Worm (Caenorhabditis elegans) whole organism, late embryonic: ENCODE measurements around the gene T13F2.6.

Experiments used
- K02D7.2 ChIP-seq: sonication (generic microtip); optimal IDR thresholded peaks from 2 replicates; lab custom pipeline; 2017; ENCODE audit warnings: mild to moderate bottlenecking, missing genetic modification characterization, missing compliant biosample characterization
- K09A11.1 ChIP-seq: sonication (generic microtip); optimal IDR thresholded peaks from 2 replicates; lab custom pipeline; 2017; ENCODE audit warnings: antibody characterized with exemption, mild to moderate bottlenecking, missing genetic modification characterization, missing compliant biosample characterization; ENCODE audit not compliant: insufficient read depth
- Y22D7AL.16 ChIP-seq: sonication (generic microtip); optimal IDR thresholded peaks from 2 replicates; lab custom pipeline; 2016; ENCODE audit warnings: missing genetic modification characterization, missing compliant biosample characterization
- ama-1 ChIP-seq: fragments of 150-350 bp; optimal IDR thresholded peaks from 2 replicates; lab custom pipeline; 2014
- ceh-14 ChIP-seq: sonication (generic microtip); optimal IDR thresholded peaks from 2 replicates; lab custom pipeline; 2016; ENCODE audit warnings: missing genotype, missing genetic modification characterization, missing compliant biosample characterization
- ceh-19 ChIP-seq: fragments of 200-800 bp; sonication (Bioruptor generic); optimal IDR thresholded peaks from 2 replicates; lab custom pipeline; 2018; ENCODE audit warnings: mild to moderate bottlenecking, missing genetic modification characterization, missing compliant biosample characterization
- ceh-2 ChIP-seq: sonication (generic microtip); optimal IDR thresholded peaks from 2 replicates; lab custom pipeline; 2016; ENCODE audit warnings: missing genotype, missing genetic modification characterization, missing compliant biosample characterization
- ceh-24 ChIP-seq: sonication (generic microtip); optimal IDR thresholded peaks from 2 replicates; lab custom pipeline; 2016; ENCODE audit warnings: mild to moderate bottlenecking, missing genetic modification characterization, missing compliant biosample characterization
- ceh-30 ChIP-seq: fragments of 150-350 bp; optimal IDR thresholded peaks from 2 replicates; lab custom pipeline; 2014; ENCODE audit warnings: missing biosample characterization, missing genetic modification characterization
- ceh-34 ChIP-seq: sonication (generic microtip); optimal IDR thresholded peaks from 2 replicates; lab custom pipeline; 2016; ENCODE audit warnings: mild to moderate bottlenecking, missing genetic modification characterization, missing compliant biosample characterization
- ceh-45 ChIP-seq: fragments of 200-800 bp; sonication (Bioruptor generic); IDR thresholded peaks from 2 replicates; pipeline ENCODE4 v1.3.6; 2022; ENCODE audit warnings: missing genetic modification reagents, missing genetic modification characterization, missing compliant biosample characterization
- ceh-9 ChIP-seq: sonication (generic microtip); optimal IDR thresholded peaks from 2 replicates; lab custom pipeline; 2016; ENCODE audit warnings: mild to moderate bottlenecking, missing genetic modification characterization, inconsistent platforms, missing compliant biosample characterization
- che-1 ChIP-seq: sonication (generic microtip); optimal IDR thresholded peaks from 2 replicates; lab custom pipeline; 2016; ENCODE audit warnings: mild to moderate bottlenecking, missing genetic modification characterization, missing compliant biosample characterization
- dmd-4 ChIP-seq: sonication (generic microtip); optimal IDR thresholded peaks from 2 replicates; lab custom pipeline; 2016; ENCODE audit warnings: borderline replicate concordance, missing genetic modification characterization, missing compliant biosample characterization
- elt-2 ChIP-seq: sonication (generic microtip); optimal IDR thresholded peaks from 2 replicates; lab custom pipeline; 2016; ENCODE audit warnings: missing genetic modification reagents, missing genetic modification characterization, missing compliant biosample characterization
- eyg-1 ChIP-seq: sonication (generic microtip); optimal IDR thresholded peaks from 2 replicates; lab custom pipeline; 2016; ENCODE audit warnings: missing genotype, missing genetic modification characterization, missing compliant biosample characterization
- fax-1 ChIP-seq: sonication (generic microtip); optimal IDR thresholded peaks from 2 replicates; lab custom pipeline; 2016; ENCODE audit warnings: missing genotype, missing genetic modification characterization, missing compliant biosample characterization
- hlh-13 ChIP-seq: fragments of 200-800 bp; sonication (Bioruptor generic); optimal IDR thresholded peaks from 2 replicates; lab custom pipeline; 2018; ENCODE audit warnings: mild to moderate bottlenecking, missing genetic modification characterization, missing compliant biosample characterization
- hlh-15 ChIP-seq: sonication (generic microtip); optimal IDR thresholded peaks from 2 replicates; lab custom pipeline; 2016; ENCODE audit warnings: missing genetic modification characterization, missing compliant biosample characterization
- madf-2 ChIP-seq: sonication (generic microtip); optimal IDR thresholded peaks from 2 replicates; lab custom pipeline; 2017; ENCODE audit warnings: missing genetic modification characterization, missing compliant biosample characterization
- nfya-1 ChIP-seq: sonication (generic microtip); optimal IDR thresholded peaks from 2 replicates; lab custom pipeline; 2017; ENCODE audit warnings: missing genetic modification characterization, mild to moderate bottlenecking, missing compliant biosample characterization, antibody characterized with exemption, moderate library complexity
- nhr-11 ChIP-seq: fragments of 150-350 bp; optimal IDR thresholded peaks from 2 replicates; lab custom pipeline; 2014; ENCODE audit warnings: missing biosample characterization, missing genetic modification characterization
- nhr-232 ChIP-seq: sonication (generic microtip); optimal IDR thresholded peaks from 2 replicates; lab custom pipeline; 2016; ENCODE audit warnings: missing genetic modification characterization, missing compliant biosample characterization
- odd-2 ChIP-seq: sonication (generic microtip); optimal IDR thresholded peaks from 2 replicates; lab custom pipeline; 2017; ENCODE audit warnings: antibody characterized with exemption, mild to moderate bottlenecking, missing genetic modification characterization, missing compliant biosample characterization
- pag-3 ChIP-seq: sonication (generic microtip); optimal IDR thresholded peaks from 2 replicates; lab custom pipeline; 2016; ENCODE audit warnings: missing compliant biosample characterization, missing genetic modification characterization, borderline replicate concordance
- pat-9 ChIP-seq: fragments of 200-800 bp; sonication (Bioruptor generic); optimal IDR thresholded peaks from 2 replicates; lab custom pipeline; 2018; ENCODE audit warnings: mild to moderate bottlenecking, missing genetic modification characterization, moderate library complexity, missing compliant biosample characterization
- pax-1 ChIP-seq: fragments of 150-350 bp; optimal IDR thresholded peaks from 2 replicates; lab custom pipeline; 2014; ENCODE audit warnings: missing biosample characterization, missing genetic modification characterization
- pha-2 ChIP-seq: sonication (generic microtip); optimal IDR thresholded peaks from 2 replicates; lab custom pipeline; 2017; ENCODE audit warnings: mild to moderate bottlenecking, missing genetic modification characterization, missing compliant biosample characterization
- pha-4 ChIP-seq: fragments of 150-350 bp; optimal IDR thresholded peaks from 2 replicates; lab custom pipeline; 2018; ENCODE audit warnings: missing biosample characterization, missing genetic modification reagents, missing genetic modification characterization
- pqm-1 ChIP-seq: sonication (generic microtip); optimal IDR thresholded peaks from 2 replicates; lab custom pipeline; 2016; ENCODE audit warnings: missing genetic modification characterization, missing compliant biosample characterization
- ref-2 ChIP-seq: sonication (generic microtip); optimal IDR thresholded peaks from 2 replicates; lab custom pipeline; 2016; ENCODE audit warnings: missing genetic modification characterization, missing compliant biosample characterization
- sdc-2 ChIP-seq: sonication (generic microtip); optimal IDR thresholded peaks from 2 replicates; lab custom pipeline; 2016; ENCODE audit warnings: missing genotype, missing genetic modification characterization, missing compliant biosample characterization
- sox-4 ChIP-seq: sonication (generic microtip); optimal IDR thresholded peaks from 2 replicates; lab custom pipeline; 2017; ENCODE audit warnings: mild to moderate bottlenecking, missing genetic modification characterization, inconsistent platforms, missing compliant biosample characterization
- syd-9 ChIP-seq: sonication (generic microtip); optimal IDR thresholded peaks from 2 replicates; lab custom pipeline; 2016; ENCODE audit warnings: mild to moderate bottlenecking, missing genetic modification characterization, moderate library complexity, missing compliant biosample characterization
- tbx-7 ChIP-seq: sonication (generic microtip); optimal IDR thresholded peaks from 2 replicates; lab custom pipeline; 2016; ENCODE audit warnings: missing genotype, missing genetic modification characterization, missing compliant biosample characterization
- unc-3 ChIP-seq, 2 experiments: fragments of 200-800 bp in 1 of 2; sonication (Bioruptor generic) in 1 of 2; sonication (generic microtip) in 1 of 2; conservative IDR thresholded peaks in 1 of 2; optimal IDR thresholded peaks in 1 of 2; 2 replicates each; pipeline versions ENCODE4 v1.3.6 to Lab custom; 2016 to 2022; ENCODE audit warnings: missing compliant biosample characterization in 2 of 2, missing genetic modification characterization in 2 of 2, missing genetic modification reagents in 1 of 2
- unc-42 ChIP-seq: sonication (generic microtip); optimal IDR thresholded peaks from 2 replicates; lab custom pipeline; 2016; ENCODE audit warnings: missing genotype, missing genetic modification characterization, missing compliant biosample characterization
- unc-86 ChIP-seq: sonication (generic microtip); optimal IDR thresholded peaks from 2 replicates; lab custom pipeline; 2016; ENCODE audit warnings: missing genetic modification characterization, missing compliant biosample characterization
- ztf-16 ChIP-seq: sonication (generic microtip); optimal IDR thresholded peaks from 2 replicates; lab custom pipeline; 2017; ENCODE audit warnings: missing genetic modification characterization, missing compliant biosample characterization

Gene T13F2.6

DNA sequence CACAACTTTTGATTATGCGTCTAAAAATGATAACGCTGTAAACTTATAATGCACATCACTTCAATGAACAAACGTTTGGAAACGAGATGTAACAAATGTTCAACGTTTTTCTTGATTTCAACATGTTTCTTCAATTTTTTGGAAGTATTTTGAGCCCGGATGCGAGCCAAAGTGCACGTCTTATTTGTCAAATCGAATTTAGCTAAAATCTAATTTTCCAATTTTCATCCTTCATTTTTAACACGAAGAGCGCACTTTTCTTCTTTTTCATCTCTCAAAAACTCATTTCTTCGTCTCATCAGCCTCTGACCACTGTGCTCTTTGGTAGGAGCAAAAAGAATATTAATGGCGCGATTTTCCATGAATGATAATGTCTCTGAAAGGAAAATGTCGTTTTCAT is 20.2 kb downstream of the T13F2.6 start:
- TF ChIP-seq sox-4 (no peak), unc-42 (tag; lab: Kevin White, UChicago) (peak; percentile 96), syd-9 (tag; lab: Kevin White, UChicago) (no peak)

DNA sequence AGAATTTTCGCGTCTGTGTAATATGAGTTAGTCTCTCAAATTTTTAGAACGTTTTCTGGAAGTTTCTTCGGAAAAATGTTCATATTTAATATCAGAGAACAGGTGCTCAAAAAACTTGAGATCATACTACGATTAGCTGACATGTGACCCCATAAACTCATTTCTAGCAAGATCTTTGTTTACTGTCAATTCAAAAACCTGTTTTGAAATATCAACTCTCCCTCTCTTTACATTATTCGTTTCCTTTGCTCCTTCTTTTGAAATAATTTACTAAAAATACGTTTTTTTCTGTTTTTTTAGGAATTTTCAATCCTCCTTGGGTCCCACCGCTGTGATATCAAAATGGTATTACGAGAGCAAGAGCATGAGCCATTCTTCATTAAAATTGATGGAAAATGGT is 21.0 kb downstream of the T13F2.6 start, which contains the start of gene fat-4:
Gene fat-4, plus strand, starts transcription at position 301 of the 400 bp plus-strand sequence.
- no peak for TF ChIP-seq hlh-13 (GFP tag; lab: Kevin White, UChicago)
- TF ChIP-seq pqm-1 (tag; lab: Kevin White, UChicago): no peak
- no peak for TF ChIP-seq ref-2 (tag; lab: Kevin White, UChicago)
- no peak for TF ChIP-seq ama-1 (lab: Kevin White, UChicago)
- no peak for TF ChIP-seq pha-2 (tag; lab: Kevin White, UChicago)
- TF ChIP-seq ceh-45: no peak
- TF ChIP-seq ceh-24: no peak
- no peak for TF ChIP-seq ceh-9 (tag; lab: Kevin White, UChicago)
- no peak for TF ChIP-seq eyg-1 (tag; lab: Kevin White, UChicago)
- TF ChIP-seq pax-1 (tag; lab: Kevin White, UChicago): no peak
- no peak for TF ChIP-seq hlh-15 (tag; lab: Kevin White, UChicago)
- no peak for TF ChIP-seq pag-3
- TF ChIP-seq ceh-34 (tag; lab: Kevin White, UChicago): no peak
- TF ChIP-seq che-1 (tag; lab: Kevin White, UChicago): no peak
- TF ChIP-seq odd-2 (tag; lab: Kevin White, UChicago): no peak
- TF ChIP-seq nfya-1 (tag; lab: Kevin White, UChicago): no peak
- TF ChIP-seq pha-4 (tag; lab: Kevin White, UChicago): no peak

DNA sequence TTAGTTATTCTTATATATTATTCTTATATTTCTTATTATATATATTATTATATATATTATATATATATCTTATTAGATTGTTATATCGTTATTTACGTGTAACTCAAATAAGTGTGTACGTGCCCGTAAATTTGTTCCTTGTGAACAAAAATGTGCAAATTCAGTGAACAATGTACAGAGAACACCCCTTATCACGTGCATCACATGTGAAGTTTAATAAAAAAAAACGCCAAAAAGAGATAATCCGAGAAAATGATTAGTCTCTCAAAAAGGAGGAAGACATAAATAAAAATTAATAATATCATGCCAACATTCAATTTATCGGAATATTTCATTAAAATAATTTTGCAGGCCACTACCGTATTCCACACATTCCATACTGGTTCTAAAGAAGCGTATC is 21.5 kb downstream of the T13F2.6 start:
- no peak for TF ChIP-seq sdc-2
- no peak for TF ChIP-seq fax-1
- TF ChIP-seq dmd-4 (tag; lab: Kevin White, UChicago): no peak
- no peak for TF ChIP-seq nhr-232 (tag; lab: Kevin White, UChicago)

DNA sequence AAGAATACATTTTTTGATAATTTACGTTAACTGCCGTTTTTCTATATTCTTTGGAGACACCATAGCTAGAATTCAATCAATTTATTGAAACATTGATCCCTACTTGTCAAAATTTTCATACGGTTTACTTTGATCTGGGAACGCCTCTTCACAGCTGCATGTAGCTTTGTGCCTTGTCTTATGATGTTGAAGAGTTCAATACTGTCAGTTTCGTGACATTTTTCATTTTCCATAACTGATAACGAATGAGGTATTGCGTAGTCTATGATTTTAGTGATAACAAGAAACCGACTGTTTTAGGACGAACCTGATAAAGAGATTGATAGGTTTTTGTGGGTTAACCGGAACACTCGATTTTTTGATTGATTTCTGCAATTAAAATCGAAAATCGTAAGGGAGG is 23.3 kb downstream of the T13F2.6 start:
- no peak for TF ChIP-seq unc-86 (tag; lab: Kevin White, UChicago)
- peak; percentile 94 for TF ChIP-seq elt-2

DNA sequence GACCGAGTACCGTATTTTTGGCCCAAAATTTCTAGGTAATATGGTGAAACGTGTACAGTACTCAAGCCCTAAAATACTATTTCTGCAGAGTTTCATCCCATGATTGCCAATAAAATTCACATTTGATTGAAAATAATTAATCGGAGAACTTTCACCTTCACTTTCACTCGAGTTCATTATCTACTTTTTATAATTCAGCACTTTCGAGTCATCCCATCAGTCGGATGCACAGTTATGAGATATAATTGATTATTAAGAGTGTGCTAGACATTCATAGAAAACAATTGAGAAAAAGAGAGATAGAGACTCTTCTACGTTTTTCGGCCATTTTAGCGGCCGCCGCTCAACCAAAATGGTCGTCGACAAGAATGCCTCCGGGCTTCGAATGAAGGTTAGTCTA is 24.6 kb downstream of the T13F2.6 start, which contains the start of gene fat-3:
Gene fat-3, plus strand, starts transcription at position 313 of the 400 bp plus-strand sequence.
- TF ChIP-seq K02D7.2 (tag; lab: Kevin White, UChicago): no peak
- no peak for TF ChIP-seq nhr-11
- no peak for TF ChIP-seq unc-42 (tag; lab: Kevin White, UChicago)
- no peak for TF ChIP-seq unc-3 (GFP tag; conservative IDR thresholded peaks at IDR 0.05; lab: Robert Waterston, UW)
- no peak for TF ChIP-seq unc-3 (tag; optimal IDR thresholded peaks at IDR 0.05; lab: Kevin White, UChicago)
- no peak for TF ChIP-seq pax-1 (tag; lab: Kevin White, UChicago)
- TF ChIP-seq elt-2: no peak
- TF ChIP-seq tbx-7: no peak
- no peak for TF ChIP-seq pat-9 (tag; lab: Kevin White, UChicago)
- TF ChIP-seq ceh-19 (GFP tag; lab: Kevin White, UChicago): no peak
- no peak for TF ChIP-seq ceh-14 (tag; lab: Kevin White, UChicago)
- no peak for TF ChIP-seq madf-2
- TF ChIP-seq eyg-1 (tag; lab: Kevin White, UChicago): no peak
- TF ChIP-seq Y22D7AL.16 (tag; lab: Kevin White, UChicago): no peak
- no peak for TF ChIP-seq pha-2 (tag; lab: Kevin White, UChicago)
- no peak for TF ChIP-seq ceh-2 (tag; lab: Kevin White, UChicago)
- no peak for TF ChIP-seq ztf-16 (tag; lab: Kevin White, UChicago)
- TF ChIP-seq K09A11.1 (tag; lab: Kevin White, UChicago): no peak
- TF ChIP-seq ceh-30: no peak
